Fruit fly (Drosophila melanogaster): ENCODE results near the gene Hand.

- TF ChIP-seq rn (GFP tag; IDR thresholded peaks at IDR 0.05) (peak; percentile 55; the same call in 1 of the 2 replicates), EcR (GFP tag; optimal IDR thresholded peaks at IDR 0.05) (peak; percentile 2), fd96Ca (GFP tag; IDR thresholded peaks at IDR 0.05) (no peak), Ets98B (GFP tag; IDR thresholded peaks at IDR 0.05) (peak; percentile 81; the same call in 1 of the 2 replicates), CG17806 (tag; optimal IDR thresholded peaks at IDR 0.05) (peak; percentile 79), Snoo (tag; optimal IDR thresholded peaks at IDR 0.05) (peak; percentile 68)
Measured at dm6 chr2L:10306518-10307260, 11.5 kb upstream of the Hand start, which contains the start of the genes CG5390 and CG4968.

All from whole organism, pupa.